Worm (Caenorhabditis elegans): ENCODE data around the gene idpp-8.

The idpp-8 gene

ce11 chrII:10321410-10321809 lies 6.1 kb downstream of the idpp-8 start, which contains the start of gene idpp-4:
TSS of gene idpp-4 (plus strand) at chrII:10321460.
- TF ChIP-seq D1046.2 (GFP tag; IDR thresholded peaks at IDR 0.05) (no peak), unc-62 (GFP tag; optimal IDR thresholded peaks at IDR 0.05 in 1 of 2) (peak in 1 of 2 experiments; percentile 93), unc-62 (tag; optimal IDR thresholded peaks at IDR 0.05) (no peak), daf-19 (GFP tag; conservative IDR thresholded peaks at IDR 0.05) (no peak), mxl-3 (GFP tag; optimal IDR thresholded peaks at IDR 0.05) (no peak), unc-130 (GFP tag; optimal IDR thresholded peaks at IDR 0.05) (no peak)

ce11 chrII:10325615-10326232 lies 10.4 kb downstream of the idpp-8 start, which contains the start of gene appg-1:
TSS of gene appg-1 (plus strand) at chrII:10326041.
- TF ChIP-seq F26F4.8 (GFP tag; conservative IDR thresholded peaks at IDR 0.05) (0 out of 2 replicates have a peak, but pooled peaks have one; percentile 5), dmd-8 (GFP tag; IDR thresholded peaks at IDR 0.05) (0 out of 2 replicates have a peak, but pooled peaks have one; percentile 34), aha-1 (tag) (peak; percentile 91), nhr-28 (tag; optimal IDR thresholded peaks at IDR 0.05) (no peak), nhr-10 (tag; optimal IDR thresholded peaks at IDR 0.05) (no peak), nhr-42 (GFP tag; IDR thresholded peaks at IDR 0.05) (no peak), set-16 (GFP tag; IDR thresholded peaks at IDR 0.05) (peak; percentile 86), madf-9 (GFP tag; conservative IDR thresholded peaks at IDR 0.05) (0 out of 2 replicates have a peak, but pooled peaks have one; percentile 6), spr-3 (GFP tag; optimal IDR thresholded peaks at IDR 0.05) (peak; percentile 3)

- TF ChIP-seq aha-1 (tag) (peak; percentile 92), skn-1 (tag; optimal IDR thresholded peaks at IDR 0.05) (no peak)
Observed at ce11 chrII:10329754-10330153, 14.4 kb downstream of the idpp-8 start.

- TF ChIP-seq mxl-3 (GFP tag; optimal IDR thresholded peaks at IDR 0.05) (no peak), nhr-48 (tag; optimal IDR thresholded peaks at IDR 0.05) (no peak), zfp-2 (tag; optimal IDR thresholded peaks at IDR 0.05) (no peak), pha-4 (GFP tag; IDR thresholded peaks at IDR 0.05) (no peak), pha-4 (tag; optimal IDR thresholded peaks at IDR 0.05) (no peak), hlh-11 (tag; optimal IDR thresholded peaks at IDR 0.05) (no peak), F10B5.3 (tag; optimal IDR thresholded peaks at IDR 0.05) (no peak), zip-2 (tag; optimal IDR thresholded peaks at IDR 0.05) (no peak), aly-2 (tag; optimal IDR thresholded peaks at IDR 0.05) (no peak), nhr-77 (tag; optimal IDR thresholded peaks at IDR 0.05) (no peak), rbr-2 (tag; optimal IDR thresholded peaks at IDR 0.05) (no peak), Y105C5A.15 (GFP tag; IDR thresholded peaks at IDR 0.05) (no peak), ztf-11 (tag; optimal IDR thresholded peaks at IDR 0.05) (no peak), skn-1 (tag; optimal IDR thresholded peaks at IDR 0.05) (no peak), gei-8 (GFP tag; optimal IDR thresholded peaks at IDR 0.05) (no peak), ztf-7 (tag; optimal IDR thresholded peaks at IDR 0.05) (no peak), nhr-6 (tag; optimal IDR thresholded peaks at IDR 0.05) (no peak), mes-2 (tag; optimal IDR thresholded peaks at IDR 0.05; ENCODE audit: poor library complexity, severe bottlenecking) (no peak), F37D6.2 (tag; optimal IDR thresholded peaks at IDR 0.05) (no peak), lin-39 (tag; optimal IDR thresholded peaks at IDR 0.05) (no peak)
Observed at ce11 chrII:10345012-10345411, 29.7 kb downstream of the idpp-8 start, which contains the start of gene pro-2. TSS of gene pro-2 (minus strand) at chrII:10345112.

ce11 chrII:10346075-10346474 lies 30.7 kb downstream of the idpp-8 start, which contains the start of gene C07E3.10:
TSS of gene C07E3.10 (plus strand) at chrII:10346375.
- TF ChIP-seq vab-7 (GFP tag; IDR thresholded peaks at IDR 0.05) (no peak), T26A8.4 (GFP tag; IDR thresholded peaks at IDR 0.05) (no peak), nhr-6 (tag; optimal IDR thresholded peaks at IDR 0.05) (no peak), sdz-12 (GFP tag; optimal IDR thresholded peaks at IDR 0.05) (no peak), madf-9 (GFP tag; conservative IDR thresholded peaks at IDR 0.05) (no peak), hmg-1.1 (GFP tag; IDR thresholded peaks at IDR 0.05) (no peak), zfp-2 (tag; optimal IDR thresholded peaks at IDR 0.05) (no peak), jun-1 (tag; optimal IDR thresholded peaks at IDR 0.05) (no peak), tra-1 (GFP tag; IDR thresholded peaks at IDR 0.05) (no peak), zfp-3 (GFP tag; conservative IDR thresholded peaks at IDR 0.05) (no peak), nhr-237 (tag; optimal IDR thresholded peaks at IDR 0.05) (no peak), unc-62 (GFP tag; optimal IDR thresholded peaks at IDR 0.05 in 1 of 2) (no peak), unc-62 (tag; optimal IDR thresholded peaks at IDR 0.05) (no peak), aha-1 (tag) (no peak), duxl-1 (tag; optimal IDR thresholded peaks at IDR 0.05; ENCODE audit: poor library complexity) (no peak), ceh-82 (tag; optimal IDR thresholded peaks at IDR 0.05) (no peak)
